Fruit fly (Drosophila melanogaster): ENCODE measurements around the gene CG32459.

The CG32459 gene

DNA sequence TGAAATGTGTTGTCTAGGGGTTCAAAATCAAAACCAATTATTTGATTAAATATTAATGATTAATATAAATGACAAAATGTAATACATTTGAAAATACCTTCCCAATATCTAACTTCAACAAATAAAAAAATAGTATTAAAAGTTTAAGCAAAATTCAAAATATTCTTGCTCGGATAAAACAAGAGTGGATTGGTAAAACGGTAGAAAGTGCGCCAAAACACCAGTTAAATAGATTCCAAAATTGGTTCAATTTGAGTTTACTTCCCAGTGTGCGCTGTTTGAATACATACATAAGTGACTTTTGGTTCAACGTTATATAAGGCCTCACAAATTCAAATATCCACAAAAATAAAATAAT, 9.2 kb upstream of the CG32459 start (continued):
- TF ChIP-seq CG32006 (GFP tag; optimal IDR thresholded peaks at IDR 0.05) (peak; percentile 80), CG16779 (tag; optimal IDR thresholded peaks at IDR 0.05) (peak; percentile 54), CG8632 (GFP tag; optimal IDR thresholded peaks at IDR 0.05) (peak; percentile 75), esn (GFP tag; optimal IDR thresholded peaks at IDR 0.05) (peak; percentile 76), CG6163 (GFP tag; IDR thresholded peaks at IDR 0.05) (peak; percentile 38; the same call in 1 of the 3 replicates), Sox102F (GFP tag; optimal IDR thresholded peaks at IDR 0.05) (peak; percentile 75), Lpt (GFP tag; optimal IDR thresholded peaks at IDR 0.05) (peak; percentile 72), CG11762 (GFP tag; optimal IDR thresholded peaks at IDR 0.05; ENCODE audit: insufficient read depth) (peak; percentile 2), CG34406 (GFP tag; optimal IDR thresholded peaks at IDR 0.05) (peak; percentile 79), topi (GFP tag; optimal IDR thresholded peaks at IDR 0.05) (peak; percentile 61), CG10669 (GFP tag; optimal IDR thresholded peaks at IDR 0.05) (peak; percentile 53), CG8319 (GFP tag; optimal IDR thresholded peaks at IDR 0.05) (peak; percentile 40), CG6808 (GFP tag; optimal IDR thresholded peaks at IDR 0.05) (peak; percentile 38), Eip78C (GFP tag) (peak; percentile 94), CG3919 (GFP tag; optimal IDR thresholded peaks at IDR 0.05) (peak; percentile 60), fd85E (GFP tag; optimal IDR thresholded peaks at IDR 0.05) (peak; percentile 41)

DNA sequence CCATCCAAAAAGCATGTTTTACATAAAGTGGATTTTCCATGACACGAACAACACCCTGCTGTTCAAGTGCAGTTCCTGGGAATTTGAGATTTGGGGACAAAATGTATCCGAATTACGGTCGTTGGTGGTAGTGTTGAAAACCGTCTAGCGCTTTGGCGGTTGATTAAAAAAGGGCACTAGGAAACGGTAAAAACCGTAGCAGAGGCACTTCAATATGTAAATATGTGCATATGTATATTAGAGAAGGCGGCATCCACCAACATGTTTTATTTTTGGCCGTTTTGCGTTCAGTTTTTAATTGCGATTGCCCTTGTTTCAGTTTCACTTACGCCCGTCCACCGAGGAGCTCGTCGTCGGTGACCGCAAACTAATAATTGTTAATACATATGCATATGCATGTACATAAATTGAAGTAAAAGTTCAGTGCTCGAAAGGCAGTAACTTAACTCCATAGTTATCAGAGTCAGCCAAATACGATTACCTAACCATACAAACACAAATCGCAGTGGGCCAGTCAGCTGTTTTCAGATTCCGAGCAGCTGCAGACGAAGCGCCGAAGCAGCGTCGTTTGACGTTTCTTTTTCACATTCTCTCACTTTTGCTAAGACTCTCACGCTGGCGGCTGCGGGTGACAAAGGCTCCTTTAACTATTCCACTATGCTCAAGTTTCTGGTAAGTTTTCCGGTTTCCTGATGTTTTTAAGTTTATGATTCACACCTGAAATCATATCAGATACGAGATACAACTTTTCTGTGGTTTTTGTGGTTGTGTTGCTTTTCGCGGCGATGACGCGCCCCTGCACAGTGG, 8.6 kb upstream of the CG32459 start, which contains the start of gene CG33170:
Gene CG33170 (plus strand): TSS at position 347 of the 807 bp plus-strand sequence.
- TF ChIP-seq vri (GFP tag; optimal IDR thresholded peaks at IDR 0.05) (peak; percentile 93), topi (GFP tag; optimal IDR thresholded peaks at IDR 0.05) (peak; percentile 8), Eip78C (GFP tag) (peak; percentile 69), fkh (GFP tag; optimal IDR thresholded peaks at IDR 0.05) (peak; percentile 45), ss (GFP tag; optimal IDR thresholded peaks at IDR 0.05) (peak in 1 of 2 experiments; percentile 41), achi (GFP tag; optimal IDR thresholded peaks at IDR 0.05) (peak; percentile 77), Sox15 (GFP tag; optimal IDR thresholded peaks at IDR 0.05) (no peak), Ets21C (GFP tag; optimal IDR thresholded peaks at IDR 0.05) (no peak)

DNA sequence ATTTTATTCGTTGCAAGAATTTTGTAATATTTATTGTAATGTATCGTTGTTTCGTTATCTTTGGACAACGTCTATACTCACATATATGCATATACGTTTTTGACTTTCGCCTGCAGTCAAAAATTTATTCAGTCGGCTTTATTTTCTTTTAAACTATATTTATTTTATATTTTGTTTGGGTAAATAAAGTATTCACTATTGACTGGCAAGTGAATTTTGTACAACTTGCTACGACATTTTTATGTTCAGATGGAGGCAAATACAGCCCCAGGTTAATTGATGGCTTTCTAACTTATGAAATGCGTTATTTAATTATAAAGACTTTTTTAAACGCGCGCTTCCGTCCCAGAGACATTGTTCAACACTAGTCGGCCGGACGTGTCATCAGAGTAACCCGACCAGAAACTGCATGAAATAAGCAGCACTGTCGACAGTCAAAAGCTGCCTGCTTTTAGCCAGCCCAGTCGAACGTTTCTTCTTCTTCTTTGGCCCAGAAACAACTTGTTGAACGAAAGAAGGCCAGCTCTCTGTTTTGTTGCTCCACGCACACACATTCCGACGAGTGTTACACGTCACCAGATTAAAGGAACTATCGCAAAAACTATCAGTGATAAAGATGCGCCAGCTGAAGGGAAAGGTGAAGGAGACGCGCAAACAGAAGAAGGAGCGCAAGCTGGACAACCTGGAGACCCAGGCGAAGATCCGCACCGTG, 7.7 kb upstream of the CG32459 start, which contains the start of gene CG33169:
Gene CG33169 (plus strand): TSS at position 498 of the 712 bp plus-strand sequence.
- TF ChIP-seq CG4318 (GFP tag; optimal IDR thresholded peaks at IDR 0.05) = no peak
- no peak for TF ChIP-seq Eip93F (GFP tag; optimal IDR thresholded peaks at IDR 0.05)
- TF ChIP-seq CG10669 (GFP tag; optimal IDR thresholded peaks at IDR 0.05) = peak; percentile 26
- TF ChIP-seq CG6808 (GFP tag; optimal IDR thresholded peaks at IDR 0.05) = no peak
- TF ChIP-seq topi (GFP tag; optimal IDR thresholded peaks at IDR 0.05) = peak; percentile 65
- peak; percentile 74 for TF ChIP-seq esn (GFP tag; optimal IDR thresholded peaks at IDR 0.05)
- peak; percentile 70 for TF ChIP-seq lz (GFP tag; optimal IDR thresholded peaks at IDR 0.05)
- no peak for TF ChIP-seq Hr38 (GFP tag; optimal IDR thresholded peaks at IDR 0.05)
- peak; percentile 73 for TF ChIP-seq CG6163 (GFP tag; IDR thresholded peaks at IDR 0.05)
- peak; percentile 46 for TF ChIP-seq CG3032 (tag; optimal IDR thresholded peaks at IDR 0.05)
- peak in 1 of 2 experiments; percentile 49 for TF ChIP-seq ss (GFP tag; optimal IDR thresholded peaks at IDR 0.05)
- TF ChIP-seq Hr4 (GFP tag; optimal IDR thresholded peaks at IDR 0.05) = no peak
- TF ChIP-seq svp (GFP tag) = peak; percentile 82
- peak; percentile 48 for TF ChIP-seq net (GFP tag; optimal IDR thresholded peaks at IDR 0.05)
- no peak for TF ChIP-seq Gug (GFP tag; IDR thresholded peaks at IDR 0.05)
- peak; percentile 50 for TF ChIP-seq Met (GFP tag; optimal IDR thresholded peaks at IDR 0.05)
- TF ChIP-seq OdsH (GFP tag; optimal IDR thresholded peaks at IDR 0.05) = peak; percentile 53
- TF ChIP-seq CG6792 (GFP tag; optimal IDR thresholded peaks at IDR 0.05) = peak; percentile 48
- peak; percentile 48 for TF ChIP-seq CG32006 (GFP tag; optimal IDR thresholded peaks at IDR 0.05)
- TF ChIP-seq vri (GFP tag; optimal IDR thresholded peaks at IDR 0.05) = peak; percentile 81
- peak; percentile 36 for TF ChIP-seq CG6854 (GFP tag; optimal IDR thresholded peaks at IDR 0.05)
- TF ChIP-seq CG8319 (GFP tag; optimal IDR thresholded peaks at IDR 0.05) = peak; percentile 50
- peak; percentile 54 for TF ChIP-seq CG10631 (GFP tag; optimal IDR thresholded peaks at IDR 0.05)
- peak; percentile 37 for TF ChIP-seq CG7368 (GFP tag; optimal IDR thresholded peaks at IDR 0.05)
- no peak for TF ChIP-seq CG6276 (GFP tag; optimal IDR thresholded peaks at IDR 0.05)
- peak; percentile 84 for TF ChIP-seq cyc (GFP tag; optimal IDR thresholded peaks at IDR 0.05)
- peak; percentile 92 for TF ChIP-seq Eip75B (GFP tag; optimal IDR thresholded peaks at IDR 0.05)
- TF ChIP-seq CG16779 (tag; optimal IDR thresholded peaks at IDR 0.05) = no peak
- TF ChIP-seq spab (GFP tag; optimal IDR thresholded peaks at IDR 0.05) = no peak
- TF ChIP-seq Eip78C (GFP tag) = peak; percentile 70
- peak; percentile 21 for TF ChIP-seq Ets96B (tag; optimal IDR thresholded peaks at IDR 0.05)
- TF ChIP-seq CG11902 (GFP tag; optimal IDR thresholded peaks at IDR 0.05) = peak; percentile 67
- TF ChIP-seq CG11294 (GFP tag; IDR thresholded peaks at IDR 0.05) = 0 out of 2 replicates have a peak, but pooled peaks have one; percentile 41

Measured in whole organism, prepupa.